Worm (Caenorhabditis elegans): ENCODE results near the gene nmat-1.

- TF ChIP-seq elt-1 (tag; optimal IDR thresholded peaks at IDR 0.05; ENCODE audit: borderline replicate concordance, insufficient read depth) (no peak), unc-62 (GFP tag; optimal IDR thresholded peaks at IDR 0.05) (no peak), lin-13 (tag; optimal IDR thresholded peaks at IDR 0.05) (no peak), unc-39 (tag; optimal IDR thresholded peaks at IDR 0.05) (no peak), nhr-237 (tag; optimal IDR thresholded peaks at IDR 0.05) (no peak), sptf-1 (tag; optimal IDR thresholded peaks at IDR 0.05) (no peak), nhr-12 (tag; optimal IDR thresholded peaks at IDR 0.05) (no peak), snpc-4 (tag; optimal IDR thresholded peaks at IDR 0.05) (no peak), elt-3 (tag; optimal IDR thresholded peaks at IDR 0.05) (no peak), mab-5 (tag; optimal IDR thresholded peaks at IDR 0.05) (no peak)
These were observed 18.3 kb downstream of the nmat-1 start for ce11 chrX:11999573-11999972.

Measured in whole organism, mixed stage, embryonic.